Fruit fly (Drosophila melanogaster): Measurements from ENCODE around the gene CG8032.

DNA sequence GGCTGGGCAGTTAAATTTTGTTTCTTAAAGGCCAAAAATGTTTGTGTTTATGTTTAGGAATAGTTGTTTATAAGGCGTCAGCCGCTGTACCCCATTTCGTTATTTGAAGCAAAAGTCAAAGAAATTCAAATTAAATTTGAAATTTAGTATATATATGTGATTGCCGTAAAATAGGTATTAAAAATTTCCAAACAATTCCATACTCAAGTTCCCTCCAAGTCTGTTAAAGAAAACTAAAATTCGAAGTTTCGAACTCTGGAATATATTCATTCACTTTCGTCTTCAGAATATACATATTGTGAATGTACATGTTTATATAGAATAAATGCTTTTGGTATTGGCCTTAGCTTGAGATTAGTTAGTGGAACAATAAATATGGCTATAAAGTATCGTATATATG, 3.3 kb upstream of the CG8032 start, which contains the start of gene bel:
- TF ChIP-seq toe (GFP tag; optimal IDR thresholded peaks at IDR 0.05) (no peak), Mnt (GFP tag; optimal IDR thresholded peaks at IDR 0.05) (no peak), CG7045 (GFP tag; optimal IDR thresholded peaks at IDR 0.05) (no peak), CG11617 (GFP tag; optimal IDR thresholded peaks at IDR 0.05) (no peak), cic (GFP tag; optimal IDR thresholded peaks at IDR 0.05) (no peak), cnc (optimal IDR thresholded peaks at IDR 0.05) (no peak), pad (GFP tag; optimal IDR thresholded peaks at IDR 0.05) (no peak)
